Worm (Caenorhabditis elegans): ENCODE data around the gene F19G12.9.
A peak's percentile ranks its signal among the peaks of the same experiment; 100 is the strongest.
"Not testable (repeated sequence)": the region's sequence is repeated elsewhere in the genome, so short reads cannot be mapped to it uniquely, and the experiment has no call there.

F19G12.9 gene

ce11 chrX:1426425-1426824, 7.4 kb downstream of the F19G12.9 start, which contains the start of gene F19G12.11:
F19G12.11 (minus strand) TSS chrX:1426525.
- no peak for TF ChIP-seq flt-1 (GFP tag; IDR thresholded peaks at IDR 0.05)
- no peak for TF ChIP-seq ceh-13 (GFP tag; optimal IDR thresholded peaks at IDR 0.05)
- no peak for TF ChIP-seq sea-1 (GFP tag; conservative IDR thresholded peaks at IDR 0.05)
- TF ChIP-seq ceh-36 (tag; optimal IDR thresholded peaks at IDR 0.05): no peak
- TF ChIP-seq B0310.2 (tag; optimal IDR thresholded peaks at IDR 0.05): no peak
- TF ChIP-seq pes-1 (GFP tag; IDR thresholded peaks at IDR 0.05): no peak
- TF ChIP-seq hnd-1 (tag; optimal IDR thresholded peaks at IDR 0.05): no peak
- no peak for TF ChIP-seq hmbx-1 (tag; optimal IDR thresholded peaks at IDR 0.05)
- no peak for TF ChIP-seq F13C5.2 (tag; optimal IDR thresholded peaks at IDR 0.05)
- TF ChIP-seq tbx-37 (GFP tag; conservative IDR thresholded peaks at IDR 0.05): no peak
- no peak for TF ChIP-seq ets-7 (tag; optimal IDR thresholded peaks at IDR 0.05)
- TF ChIP-seq hmg-4 (GFP tag; optimal IDR thresholded peaks at IDR 0.05): no peak
- TF ChIP-seq scrt-1 (GFP tag; IDR thresholded peaks at IDR 0.05): no peak
- TF ChIP-seq ama-1 (optimal IDR thresholded peaks at IDR 0.05): no peak
- no peak for TF ChIP-seq tra-4 (tag; optimal IDR thresholded peaks at IDR 0.05)
- no peak for TF ChIP-seq tbx-11 (GFP tag; IDR thresholded peaks at IDR 0.05)
- no peak for TF ChIP-seq aly-1 (tag; optimal IDR thresholded peaks at IDR 0.05)

- TF ChIP-seq tbx-37 (GFP tag; conservative IDR thresholded peaks at IDR 0.05); aly-1 (tag; optimal IDR thresholded peaks at IDR 0.05); tbx-11 (GFP tag; IDR thresholded peaks at IDR 0.05): not testable (repeated sequence)
These were observed 11.7 kb downstream of the F19G12.9 start, which contains the start of gene F19G12.1 for ce11 chrX:1430707-1431106. F19G12.1 (plus strand) TSS chrX:1431007.

DNA sequence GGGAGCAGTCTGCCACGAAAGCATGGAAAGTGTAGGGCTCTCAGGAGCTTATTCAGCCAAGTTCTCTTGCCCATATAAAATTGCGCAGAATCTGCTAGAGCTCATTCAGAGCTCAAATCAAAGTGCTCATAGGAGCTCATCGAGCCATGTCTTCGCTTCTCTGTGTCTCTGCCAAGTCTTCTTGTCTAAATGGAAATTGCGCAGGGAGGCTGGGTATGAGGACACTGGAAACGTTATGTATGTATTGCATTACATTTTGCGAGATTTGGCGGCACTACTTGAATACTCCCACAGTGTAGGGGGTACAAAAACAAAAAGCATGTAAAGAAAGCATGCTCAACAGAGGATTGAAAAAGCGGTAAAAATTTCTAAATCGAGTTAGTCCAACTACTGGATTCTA, 18.1 kb downstream of the F19G12.9 start:
- TF ChIP-seq tbx-11 (GFP tag; IDR thresholded peaks at IDR 0.05) (no peak), hnd-1 (tag; optimal IDR thresholded peaks at IDR 0.05) (no peak), sea-1 (GFP tag; conservative IDR thresholded peaks at IDR 0.05) (no peak), ceh-36 (tag; optimal IDR thresholded peaks at IDR 0.05) (no peak), ceh-13 (GFP tag; optimal IDR thresholded peaks at IDR 0.05) (no peak), aly-1 (tag; optimal IDR thresholded peaks at IDR 0.05) (no peak), hmbx-1 (tag; optimal IDR thresholded peaks at IDR 0.05) (no peak), ama-1 (optimal IDR thresholded peaks at IDR 0.05) (no peak)

- TF ChIP-seq B0310.2 (tag; optimal IDR thresholded peaks at IDR 0.05) (no peak), ceh-36 (tag; optimal IDR thresholded peaks at IDR 0.05) (no peak), ets-7 (tag; optimal IDR thresholded peaks at IDR 0.05) (no peak), hnd-1 (tag; optimal IDR thresholded peaks at IDR 0.05) (no peak), scrt-1 (GFP tag; IDR thresholded peaks at IDR 0.05) (no peak), pes-1 (GFP tag; IDR thresholded peaks at IDR 0.05) (no peak), ceh-13 (GFP tag; optimal IDR thresholded peaks at IDR 0.05) (no peak), F13C5.2 (tag; optimal IDR thresholded peaks at IDR 0.05) (no peak), flt-1 (GFP tag; IDR thresholded peaks at IDR 0.05) (no peak)
These were observed 19.9 kb downstream of the F19G12.9 start for ce11 chrX:1438925-1439324.

DNA sequence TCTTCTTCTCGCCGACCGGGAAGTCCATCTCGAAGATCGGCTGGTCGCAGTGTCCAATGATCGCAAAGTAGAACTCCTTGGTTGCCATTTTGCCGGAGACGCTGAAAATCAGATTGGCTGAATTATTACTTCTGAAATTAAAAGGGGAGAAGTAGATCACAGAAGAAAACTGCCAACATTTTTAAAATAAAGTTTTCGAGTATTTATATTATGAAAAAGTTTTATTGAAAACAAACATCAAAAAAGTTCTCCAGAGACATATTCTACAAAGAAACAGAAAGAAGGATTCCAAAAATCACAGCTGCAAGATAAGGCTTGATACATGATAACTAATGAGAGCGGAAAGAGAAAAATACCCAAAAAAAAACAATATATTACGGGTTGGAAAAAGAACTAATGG, 21.1 kb downstream of the F19G12.9 start, which contains the start of gene sedl-1:
sedl-1 (minus strand) TSS at position 101 of the 400 bp plus-strand sequence.
- TF ChIP-seq ceh-36 (tag; optimal IDR thresholded peaks at IDR 0.05): no peak
- TF ChIP-seq hnd-1 (tag; optimal IDR thresholded peaks at IDR 0.05): no peak
- TF ChIP-seq scrt-1 (GFP tag; IDR thresholded peaks at IDR 0.05): no peak
- TF ChIP-seq tra-4 (tag; optimal IDR thresholded peaks at IDR 0.05): no peak
- TF ChIP-seq hmg-4 (GFP tag; optimal IDR thresholded peaks at IDR 0.05): no peak
- no peak for TF ChIP-seq pes-1 (GFP tag; IDR thresholded peaks at IDR 0.05)
- no peak for TF ChIP-seq sea-1 (GFP tag; conservative IDR thresholded peaks at IDR 0.05)
- TF ChIP-seq hmbx-1 (tag; optimal IDR thresholded peaks at IDR 0.05): no peak
- no peak for TF ChIP-seq ceh-13 (GFP tag; optimal IDR thresholded peaks at IDR 0.05)
- no peak for TF ChIP-seq F13C5.2 (tag; optimal IDR thresholded peaks at IDR 0.05)
- no peak for TF ChIP-seq aly-1 (tag; optimal IDR thresholded peaks at IDR 0.05)
- TF ChIP-seq ama-1 (optimal IDR thresholded peaks at IDR 0.05): no peak
- no peak for TF ChIP-seq tbx-37 (GFP tag; conservative IDR thresholded peaks at IDR 0.05)
- no peak for TF ChIP-seq ets-7 (tag; optimal IDR thresholded peaks at IDR 0.05)
- TF ChIP-seq B0310.2 (tag; optimal IDR thresholded peaks at IDR 0.05): no peak
- no peak for TF ChIP-seq tbx-11 (GFP tag; IDR thresholded peaks at IDR 0.05)
- no peak for TF ChIP-seq flt-1 (GFP tag; IDR thresholded peaks at IDR 0.05)

- no peak for TF ChIP-seq hnd-1 (tag; optimal IDR thresholded peaks at IDR 0.05)
- TF ChIP-seq ceh-36 (tag; optimal IDR thresholded peaks at IDR 0.05): no peak
- no peak for TF ChIP-seq aly-1 (tag; optimal IDR thresholded peaks at IDR 0.05)
- no peak for TF ChIP-seq flt-1 (GFP tag; IDR thresholded peaks at IDR 0.05)
- no peak for TF ChIP-seq pes-1 (GFP tag; IDR thresholded peaks at IDR 0.05)
- no peak for TF ChIP-seq F13C5.2 (tag; optimal IDR thresholded peaks at IDR 0.05)
- TF ChIP-seq ets-7 (tag; optimal IDR thresholded peaks at IDR 0.05): no peak
- TF ChIP-seq tbx-37 (GFP tag; conservative IDR thresholded peaks at IDR 0.05): no peak
- TF ChIP-seq ceh-13 (GFP tag; optimal IDR thresholded peaks at IDR 0.05): no peak
- no peak for TF ChIP-seq tbx-11 (GFP tag; IDR thresholded peaks at IDR 0.05)
- no peak for TF ChIP-seq ama-1 (optimal IDR thresholded peaks at IDR 0.05)
- no peak for TF ChIP-seq hmg-4 (GFP tag; optimal IDR thresholded peaks at IDR 0.05)
These were observed 22.7 kb downstream of the F19G12.9 start for ce11 chrX:1441602-1442183.

ce11 chrX:1443556-1444243, 24.7 kb downstream of the F19G12.9 start:
- no peak for TF ChIP-seq hnd-1 (tag; optimal IDR thresholded peaks at IDR 0.05)
- TF ChIP-seq tra-4 (tag; optimal IDR thresholded peaks at IDR 0.05): no peak
- TF ChIP-seq aly-1 (tag; optimal IDR thresholded peaks at IDR 0.05): no peak
- peak; percentile 1 for TF ChIP-seq F13C5.2 (tag; optimal IDR thresholded peaks at IDR 0.05)
- no peak for TF ChIP-seq B0310.2 (tag; optimal IDR thresholded peaks at IDR 0.05)
- TF ChIP-seq tbx-11 (GFP tag; IDR thresholded peaks at IDR 0.05): no peak

Measured in whole organism, early embryonic.